Fruit fly (Drosophila melanogaster): ENCODE measurements around the gene robo2.
A peak's percentile ranks its signal among the peaks of the same experiment; 100 is the strongest.

robo2 gene

dm6 chr2L:1414019-1414418 is 6.2 kb downstream of the robo2 start:
- TF ChIP-seq tj (GFP tag; optimal IDR thresholded peaks at IDR 0.05) (peak; percentile 18), CG5204 (GFP tag; optimal IDR thresholded peaks at IDR 0.05) (no peak), CG12768 (GFP tag; optimal IDR thresholded peaks at IDR 0.05) (no peak)

dm6 chr2L:1412691-1413090 is 7.6 kb downstream of the robo2 start:
- TF ChIP-seq bab1 (GFP tag; optimal IDR thresholded peaks at IDR 0.05), result no peak
- TF ChIP-seq CG1620 (GFP tag; optimal IDR thresholded peaks at IDR 0.05), result no peak
- TF ChIP-seq Clk (GFP tag; optimal IDR thresholded peaks at IDR 0.05), result no peak
- no peak for TF ChIP-seq CG7101 (tag; optimal IDR thresholded peaks at IDR 0.05)
- TF ChIP-seq Mnt (GFP tag; optimal IDR thresholded peaks at IDR 0.05), result no peak
- no peak for TF ChIP-seq CG7045 (GFP tag; optimal IDR thresholded peaks at IDR 0.05)
- no peak for TF ChIP-seq CG14711 (tag; optimal IDR thresholded peaks at IDR 0.05)
- TF ChIP-seq CG5204 (GFP tag; optimal IDR thresholded peaks at IDR 0.05), result no peak

- TF ChIP-seq Hr96 (GFP tag; optimal IDR thresholded peaks at IDR 0.05) (no peak), CG11617 (GFP tag; optimal IDR thresholded peaks at IDR 0.05) (no peak), Crg-1 (GFP tag; optimal IDR thresholded peaks at IDR 0.05) (no peak), cic (GFP tag; optimal IDR thresholded peaks at IDR 0.05) (no peak), CG1620 (GFP tag; optimal IDR thresholded peaks at IDR 0.05) (no peak), pad (GFP tag; optimal IDR thresholded peaks at IDR 0.05) (no peak), kay (GFP tag; ENCODE audit: borderline replicate concordance) (no peak), Mnt (GFP tag; optimal IDR thresholded peaks at IDR 0.05) (no peak), bab1 (GFP tag; optimal IDR thresholded peaks at IDR 0.05) (no peak), CG5204 (GFP tag; optimal IDR thresholded peaks at IDR 0.05) (no peak), toe (GFP tag; optimal IDR thresholded peaks at IDR 0.05) (no peak), Clk (GFP tag; optimal IDR thresholded peaks at IDR 0.05) (no peak), CG33017 (tag; optimal IDR thresholded peaks at IDR 0.05) (no peak), CG14711 (tag; optimal IDR thresholded peaks at IDR 0.05) (no peak), tj (GFP tag; optimal IDR thresholded peaks at IDR 0.05) (no peak), CG12768 (GFP tag; optimal IDR thresholded peaks at IDR 0.05) (no peak), CG7101 (tag; optimal IDR thresholded peaks at IDR 0.05) (no peak), ovo (GFP tag; optimal IDR thresholded peaks at IDR 0.05) (no peak), cnc (optimal IDR thresholded peaks at IDR 0.05) (no peak)
Measured at dm6 chr2L:1410780-1411625, 9.2 kb downstream of the robo2 start.

- no peak for TF ChIP-seq kay (GFP tag; ENCODE audit: borderline replicate concordance)
- TF ChIP-seq Hr96 (GFP tag; optimal IDR thresholded peaks at IDR 0.05), result no peak
- TF ChIP-seq Clk (GFP tag; optimal IDR thresholded peaks at IDR 0.05), result no peak
- no peak for TF ChIP-seq CG33017 (tag; optimal IDR thresholded peaks at IDR 0.05)
- TF ChIP-seq cic (GFP tag; optimal IDR thresholded peaks at IDR 0.05), result no peak
- no peak for TF ChIP-seq tj (GFP tag; optimal IDR thresholded peaks at IDR 0.05)
Measured at dm6 chr2L:1409695-1410094, 10.6 kb downstream of the robo2 start.

dm6 chr2L:1405573-1405972 is 14.7 kb downstream of the robo2 start:
- no peak for TF ChIP-seq CG33017 (tag; optimal IDR thresholded peaks at IDR 0.05)
- TF ChIP-seq ovo (GFP tag; optimal IDR thresholded peaks at IDR 0.05), result no peak
- no peak for TF ChIP-seq tj (GFP tag; optimal IDR thresholded peaks at IDR 0.05)
- no peak for TF ChIP-seq Clk (GFP tag; optimal IDR thresholded peaks at IDR 0.05)
- TF ChIP-seq cnc (optimal IDR thresholded peaks at IDR 0.05), result no peak
- no peak for TF ChIP-seq CG7101 (tag; optimal IDR thresholded peaks at IDR 0.05)
- TF ChIP-seq Hr96 (GFP tag; optimal IDR thresholded peaks at IDR 0.05), result no peak
- TF ChIP-seq bab1 (GFP tag; optimal IDR thresholded peaks at IDR 0.05), result no peak
- no peak for TF ChIP-seq CG5204 (GFP tag; optimal IDR thresholded peaks at IDR 0.05)
- no peak for TF ChIP-seq Crg-1 (GFP tag; optimal IDR thresholded peaks at IDR 0.05)
- TF ChIP-seq CG12768 (GFP tag; optimal IDR thresholded peaks at IDR 0.05), result no peak
- no peak for TF ChIP-seq pad (GFP tag; optimal IDR thresholded peaks at IDR 0.05)
- TF ChIP-seq CG14711 (tag; optimal IDR thresholded peaks at IDR 0.05), result no peak
- no peak for TF ChIP-seq toe (GFP tag; optimal IDR thresholded peaks at IDR 0.05)
- TF ChIP-seq Mnt (GFP tag; optimal IDR thresholded peaks at IDR 0.05), result no peak
- no peak for TF ChIP-seq CG1620 (GFP tag; optimal IDR thresholded peaks at IDR 0.05)
- TF ChIP-seq CG11617 (GFP tag; optimal IDR thresholded peaks at IDR 0.05), result no peak
- no peak for TF ChIP-seq CG7045 (GFP tag; optimal IDR thresholded peaks at IDR 0.05)
- no peak for TF ChIP-seq kay (GFP tag; ENCODE audit: borderline replicate concordance)
- no peak for TF ChIP-seq cic (GFP tag; optimal IDR thresholded peaks at IDR 0.05)

- TF ChIP-seq CG11617 (GFP tag; optimal IDR thresholded peaks at IDR 0.05), result no peak
- no peak for TF ChIP-seq cic (GFP tag; optimal IDR thresholded peaks at IDR 0.05)
- TF ChIP-seq Crg-1 (GFP tag; optimal IDR thresholded peaks at IDR 0.05), result no peak
- TF ChIP-seq pad (GFP tag; optimal IDR thresholded peaks at IDR 0.05), result no peak
- no peak for TF ChIP-seq tj (GFP tag; optimal IDR thresholded peaks at IDR 0.05)
- TF ChIP-seq CG7045 (GFP tag; optimal IDR thresholded peaks at IDR 0.05), result no peak
- TF ChIP-seq cnc (optimal IDR thresholded peaks at IDR 0.05), result no peak
- TF ChIP-seq Hr96 (GFP tag; optimal IDR thresholded peaks at IDR 0.05), result no peak
- TF ChIP-seq CG14711 (tag; optimal IDR thresholded peaks at IDR 0.05), result no peak
- TF ChIP-seq bab1 (GFP tag; optimal IDR thresholded peaks at IDR 0.05), result no peak
- no peak for TF ChIP-seq toe (GFP tag; optimal IDR thresholded peaks at IDR 0.05)
- TF ChIP-seq kay (GFP tag; ENCODE audit: borderline replicate concordance), result no peak
- no peak for TF ChIP-seq CG33017 (tag; optimal IDR thresholded peaks at IDR 0.05)
- no peak for TF ChIP-seq CG7101 (tag; optimal IDR thresholded peaks at IDR 0.05)
- no peak for TF ChIP-seq Mnt (GFP tag; optimal IDR thresholded peaks at IDR 0.05)
- no peak for TF ChIP-seq CG12768 (GFP tag; optimal IDR thresholded peaks at IDR 0.05)
- TF ChIP-seq CG5204 (GFP tag; optimal IDR thresholded peaks at IDR 0.05), result no peak
- TF ChIP-seq CG1620 (GFP tag; optimal IDR thresholded peaks at IDR 0.05), result no peak
- no peak for TF ChIP-seq Clk (GFP tag; optimal IDR thresholded peaks at IDR 0.05)
Measured at dm6 chr2L:1404896-1405453, 15.3 kb downstream of the robo2 start.

Measured in whole organism, adult.